Fruit fly (Drosophila melanogaster) whole organism, pupa: ENCODE results near the gene CG31637.

Source experiments
- CG10348 ChIP-seq: fragments of 200-800 bp; sonication (Bioruptor generic); IDR thresholded peaks from 2 replicates; pipeline ENCODE4 v1.3.6; 2022; ENCODE audit warnings: missing biosample characterization, missing genetic modification characterization
- CG14655 ChIP-seq: fragments of 200-800 bp; sonication (Bioruptor generic); optimal IDR thresholded peaks from 3 replicates; lab custom pipeline; 2017; ENCODE audit warnings: mild to moderate bottlenecking, missing biosample characterization, missing genetic modification reagents, missing genetic modification characterization
- CG15710 ChIP-seq: fragments of 200-800 bp; sonication (Bioruptor generic); optimal IDR thresholded peaks from 2 replicates; lab custom pipeline; 2018; ENCODE audit warnings: missing biosample characterization, mild to moderate bottlenecking, missing genetic modification characterization, moderate library complexity
- CG32121 ChIP-seq: fragments of 200-800 bp; sonication (Bioruptor generic); IDR thresholded peaks from 2 replicates; pipeline ENCODE4 v1.3.6; 2022; ENCODE audit warnings: missing biosample characterization, missing genetic modification characterization
- CG34367 ChIP-seq: fragments of 200-800 bp; sonication (Bioruptor generic); optimal IDR thresholded peaks from 2 replicates; lab custom pipeline; 2018; ENCODE audit warnings: missing biosample characterization, mild to moderate bottlenecking, missing genetic modification characterization
- CG4496 ChIP-seq: fragments of 200-800 bp; sonication (Bioruptor generic); IDR thresholded peaks from 3 replicates; pipeline ENCODE4 v1.3.6; 2022; ENCODE audit warnings: missing biosample characterization, missing genetic modification characterization
- CG8301 ChIP-seq: fragments of 200-800 bp; sonication (Bioruptor generic); optimal IDR thresholded peaks from 2 replicates; lab custom pipeline; 2018; ENCODE audit warnings: missing biosample characterization, mild to moderate bottlenecking, missing genetic modification characterization
- CG9948 ChIP-seq: fragments of 200-800 bp; sonication (Bioruptor generic); optimal IDR thresholded peaks from 2 replicates; lab custom pipeline; 2018; ENCODE audit warnings: missing biosample characterization, mild to moderate bottlenecking, missing genetic modification characterization, moderate library complexity
- Ets98B ChIP-seq: fragments of 200-800 bp; sonication (Bioruptor generic); IDR thresholded peaks from 2 replicates; pipeline ENCODE4 v1.3.6; 2022; ENCODE audit warnings: missing biosample characterization, missing genetic modification characterization
- Pif1A ChIP-seq: fragments of 200-800 bp; sonication (Bioruptor generic); optimal IDR thresholded peaks from 3 replicates; lab custom pipeline; 2016; ENCODE audit warnings: missing biosample characterization, missing genetic modification characterization
- fd96Ca ChIP-seq: fragments of 200-800 bp; sonication (Bioruptor generic); IDR thresholded peaks from 3 replicates; pipeline ENCODE4 v1.3.6; 2022; ENCODE audit warnings: missing biosample characterization, missing genetic modification characterization
- gl ChIP-seq: fragments of 200-800 bp; sonication (Bioruptor generic); optimal IDR thresholded peaks from 2 replicates; lab custom pipeline; 2018; ENCODE audit warnings: missing biosample characterization, mild to moderate bottlenecking, missing genetic modification characterization

dm6 chr2L:6533719-6534118 is 35.3 kb downstream of the CG31637 start:
- TF ChIP-seq gl (tag; lab: Kevin White, UChicago) (no peak), CG34367 (no peak), Pif1A (GFP tag; lab: Kevin White, UChicago) (no peak), Ets98B (no peak), CG4496 (GFP tag; lab: Robert Waterston, UW) (no peak), CG9948 (tag; lab: Kevin White, UChicago) (no peak), CG15710 (no peak), CG14655 (GFP tag; lab: Kevin White, UChicago) (no peak), CG8301 (no peak), CG32121 (GFP tag; lab: Robert Waterston, UW) (no peak), CG10348 (GFP tag; lab: Robert Waterston, UW) (no peak), fd96Ca (GFP tag; lab: Robert Waterston, UW) (no peak)
